Worm (Caenorhabditis elegans): Measurements from ENCODE around the gene str-181.

DNA sequence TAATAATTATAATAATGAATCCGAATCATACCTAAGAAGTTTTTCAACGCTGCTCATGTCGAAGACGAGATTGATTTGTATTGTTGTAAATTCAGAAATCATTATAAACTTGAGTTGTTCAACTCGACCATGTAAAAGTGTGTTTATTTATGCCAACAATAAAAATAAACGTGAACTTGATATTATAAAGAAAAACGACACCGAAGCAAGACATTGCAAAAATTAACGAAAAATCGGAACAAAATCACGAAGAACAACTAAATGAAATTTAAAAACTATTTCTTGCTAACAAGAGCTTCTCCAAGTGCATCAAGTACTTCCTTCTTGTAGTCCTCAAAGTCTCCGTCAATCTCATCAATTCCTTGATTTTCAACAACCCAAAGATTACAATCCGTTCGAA lies 42.4 kb upstream of the str-181 start, which contains the start of gene F18E2.15:
- TF ChIP-seq tra-4 (tag; optimal IDR thresholded peaks at IDR 0.05) (no peak), sea-1 (GFP tag; conservative IDR thresholded peaks at IDR 0.05) (no peak), hmg-4 (GFP tag; optimal IDR thresholded peaks at IDR 0.05) (no peak), ama-1 (optimal IDR thresholded peaks at IDR 0.05) (no peak), B0310.2 (tag; optimal IDR thresholded peaks at IDR 0.05) (no peak), ceh-36 (tag; optimal IDR thresholded peaks at IDR 0.05) (no peak), aly-1 (tag; optimal IDR thresholded peaks at IDR 0.05) (no peak), F13C5.2 (tag; optimal IDR thresholded peaks at IDR 0.05) (no peak), scrt-1 (GFP tag; IDR thresholded peaks at IDR 0.05) (no peak), hmbx-1 (tag; optimal IDR thresholded peaks at IDR 0.05) (no peak), tbx-37 (GFP tag; conservative IDR thresholded peaks at IDR 0.05) (no peak), pes-1 (GFP tag; IDR thresholded peaks at IDR 0.05) (no peak), flt-1 (GFP tag; IDR thresholded peaks at IDR 0.05) (no peak), ets-7 (tag; optimal IDR thresholded peaks at IDR 0.05) (no peak)
